Fruit fly (Drosophila melanogaster) whole organism, embryonic: Measurements from ENCODE around the gene SMC5.

ENCODE experiments used
- Antp ChIP-seq: fragments of 200-800 bp; sonication (Bioruptor generic); optimal IDR thresholded peaks from 3 replicates; lab custom pipeline; 2016; ENCODE audit warnings: missing biosample characterization, missing genetic modification characterization
- Asciz ChIP-seq: fragments of 200-800 bp; sonication (Bioruptor generic); optimal IDR thresholded peaks from 2 replicates; lab custom pipeline; 2017; ENCODE audit warnings: missing biosample characterization, mild to moderate bottlenecking, missing genetic modification characterization, missing genetic modification reagents
- Atf6 ChIP-seq: fragments of 200-800 bp; sonication (Bioruptor generic); IDR thresholded peaks from 2 replicates; pipeline ENCODE4 v1.3.6; 2022; ENCODE audit warnings: missing biosample characterization, missing genetic modification characterization
- Bgb ChIP-seq: fragments of 200-800 bp; sonication (Bioruptor generic); IDR thresholded peaks from 2 replicates; pipeline ENCODE4 v1.3.6; 2022; ENCODE audit warnings: missing biosample characterization, missing genetic modification characterization; ENCODE audit not compliant: partially characterized antibody
- CG10959 ChIP-seq: fragments of 200-800 bp; sonication (Bioruptor generic); IDR thresholded peaks from 2 replicates; pipeline ENCODE4 v1.3.6; 2022; ENCODE audit warnings: missing biosample characterization, missing genetic modification characterization
- CG12391 ChIP-seq: fragments of 200-800 bp; sonication (Bioruptor generic); optimal IDR thresholded peaks from 3 replicates; lab custom pipeline; 2018; ENCODE audit warnings: missing biosample characterization, mild to moderate bottlenecking, missing genetic modification characterization, moderate library complexity
- CG13287 ChIP-seq: fragments of 200-800 bp; sonication (Bioruptor generic); IDR thresholded peaks from 2 replicates; pipeline ENCODE4 v1.3.6; 2022; ENCODE audit warnings: missing biosample characterization, missing genetic modification characterization; ENCODE audit not compliant: partially characterized antibody
- CG14441 ChIP-seq: fragments of 200-800 bp; sonication (Bioruptor generic); IDR thresholded peaks from 2 replicates; pipeline ENCODE4 v1.3.6; 2022; ENCODE audit warnings: missing biosample characterization, missing genetic modification characterization
- CG14667 ChIP-seq: fragments of 200-800 bp; sonication (Bioruptor generic); IDR thresholded peaks from 2 replicates; pipeline ENCODE4 v1.3.6; 2022; ENCODE audit warnings: missing biosample characterization, missing genetic modification characterization
- CG14710 ChIP-seq: fragments of 200-800 bp; sonication (Bioruptor generic); optimal IDR thresholded peaks from 3 replicates; lab custom pipeline; 2019; ENCODE audit warnings: missing biosample characterization, mild to moderate bottlenecking, missing genetic modification characterization, moderate library complexity
- CG14860 ChIP-seq: fragments of 200-800 bp; sonication (Bioruptor generic); IDR thresholded peaks from 3 replicates; pipeline ENCODE4 v1.3.6; 2022; ENCODE audit warnings: missing biosample characterization, missing genetic modification characterization; ENCODE audit not compliant: partially characterized antibody
- CG14965 ChIP-seq: fragments of 200-800 bp; sonication (Bioruptor generic); optimal IDR thresholded peaks from 2 replicates; lab custom pipeline; 2016; ENCODE audit warnings: missing biosample characterization, missing genetic modification characterization, borderline replicate concordance
- CG1647 ChIP-seq: fragments of 200-800 bp; sonication (Bioruptor generic); optimal IDR thresholded peaks from 3 replicates; lab custom pipeline; 2016; ENCODE audit warnings: missing biosample characterization, missing genetic modification characterization
- CG17328 ChIP-seq: fragments of 200-800 bp; sonication (Bioruptor generic); IDR thresholded peaks from 2 replicates; pipeline ENCODE4 v1.3.6; 2022; ENCODE audit warnings: missing biosample characterization, missing genetic modification characterization
- CG33213 ChIP-seq: fragments of 200-800 bp; sonication (Bioruptor generic); optimal IDR thresholded peaks from 3 replicates; lab custom pipeline; 2016; ENCODE audit warnings: missing biosample characterization, missing genetic modification characterization
- CG3407 ChIP-seq: fragments of 200-800 bp; sonication (Bioruptor generic); optimal IDR thresholded peaks from 2 replicates; lab custom pipeline; 2018; ENCODE audit warnings: missing biosample characterization, mild to moderate bottlenecking, missing genetic modification characterization
- CG4328 ChIP-seq: fragments of 200-800 bp; sonication (Bioruptor generic); optimal IDR thresholded peaks from 3 replicates; lab custom pipeline; 2017; ENCODE audit warnings: missing biosample characterization, missing genetic modification reagents, missing genetic modification characterization
- CG4617 ChIP-seq: fragments of 200-800 bp; sonication (Bioruptor generic); optimal IDR thresholded peaks from 3 replicates; lab custom pipeline; 2016; ENCODE audit warnings: missing biosample characterization, missing genetic modification characterization, borderline replicate concordance
- Dip2 ChIP-seq: fragments of 200-800 bp; sonication (Bioruptor generic); IDR thresholded peaks from 2 replicates; pipeline ENCODE4 v1.3.6; 2022; ENCODE audit warnings: missing biosample characterization, missing genetic modification characterization
- Dll ChIP-seq: fragments of 200-800 bp; sonication (Bioruptor generic); IDR thresholded peaks from 4 replicates; pipeline ENCODE4 v1.3.6; 2022; ENCODE audit warnings: missing biosample characterization, missing genetic modification characterization; ENCODE audit not compliant: partially characterized antibody
- E2f2 ChIP-seq: fragments of 200-800 bp; sonication (Bioruptor generic); IDR thresholded peaks from 2 replicates; pipeline ENCODE4 v1.3.6; 2022; ENCODE audit warnings: missing biosample characterization, missing genetic modification characterization
- Fer2 ChIP-seq: fragments of 200-800 bp; sonication (Bioruptor generic); optimal IDR thresholded peaks from 2 replicates; lab custom pipeline; 2018; ENCODE audit warnings: missing biosample characterization, mild to moderate bottlenecking, missing genetic modification characterization, moderate library complexity
- HLH4C ChIP-seq: fragments of 200-800 bp; sonication (Bioruptor generic); IDR thresholded peaks from 3 replicates; pipeline ENCODE4 v1.3.6; 2022; ENCODE audit warnings: missing biosample characterization, missing genetic modification characterization; ENCODE audit not compliant: partially characterized antibody
- Hand ChIP-seq: fragments of 200-800 bp; sonication (Bioruptor generic); optimal IDR thresholded peaks from 2 replicates; lab custom pipeline; 2017; ENCODE audit warnings: mild to moderate bottlenecking, missing biosample characterization, missing genetic modification reagents, missing genetic modification characterization
- HmgZ ChIP-seq: fragments of 200-800 bp; sonication (Bioruptor generic); optimal IDR thresholded peaks from 2 replicates; lab custom pipeline; 2018; ENCODE audit warnings: missing biosample characterization, mild to moderate bottlenecking, missing genetic modification characterization
- MBD-R2 ChIP-seq: fragments of 200-800 bp; sonication (Bioruptor generic); IDR thresholded peaks from 2 replicates; pipeline ENCODE4 v1.3.6; 2022; ENCODE audit warnings: missing biosample characterization, missing genetic modification characterization
- MESR4 ChIP-seq: fragments of 200-800 bp; sonication (Bioruptor generic); optimal IDR thresholded peaks from 2 replicates; lab custom pipeline; 2018; ENCODE audit warnings: missing biosample characterization, mild to moderate bottlenecking, missing genetic modification characterization, moderate library complexity
- Mad ChIP-seq: fragments of 200-800 bp; sonication (Bioruptor generic); optimal IDR thresholded peaks from 2 replicates; lab custom pipeline; 2016; ENCODE audit warnings: missing biosample characterization, missing genetic modification characterization
- Myb ChIP-seq: fragments of 200-800 bp; sonication (Bioruptor generic); optimal IDR thresholded peaks from 2 replicates; lab custom pipeline; 2016; ENCODE audit warnings: missing biosample characterization, missing genetic modification characterization
- Opbp ChIP-seq: fragments of 200-800 bp; sonication (Bioruptor generic); IDR thresholded peaks from 3 replicates; pipeline ENCODE4 v1.3.6; 2022; ENCODE audit warnings: missing biosample characterization, missing genetic modification characterization; ENCODE audit not compliant: partially characterized antibody
- Pdp1 ChIP-seq, 2 experiments: fragments of 200-800 bp; sonication (Bioruptor generic); optimal IDR thresholded peaks; 3 replicates each; lab custom pipeline; 2016; ENCODE audit warnings: missing biosample characterization in 2 of 2, missing genetic modification characterization in 2 of 2, mild to moderate bottlenecking in 1 of 2, moderate library complexity in 1 of 2
- Scr ChIP-seq: fragments of 200-800 bp; sonication (Bioruptor generic); IDR thresholded peaks from 2 replicates; pipeline ENCODE4 v1.3.6; 2022; ENCODE audit warnings: missing biosample characterization, missing genetic modification characterization; ENCODE audit not compliant: partially characterized antibody
- Sox100B ChIP-seq: fragments of 200-800 bp; sonication (Bioruptor generic); optimal IDR thresholded peaks from 3 replicates; lab custom pipeline; 2018; ENCODE audit warnings: missing biosample characterization, mild to moderate bottlenecking, missing genetic modification characterization
- Sry-δ ChIP-seq: fragments of 200-800 bp; sonication (Bioruptor generic); optimal IDR thresholded peaks from 2 replicates; lab custom pipeline; 2016; ENCODE audit warnings: missing biosample characterization, missing genetic modification characterization
- crp ChIP-seq, 2 experiments: fragments of 200-800 bp; sonication (Bioruptor generic); optimal IDR thresholded peaks; 2 replicates in 1 of 2; 3 replicates in 1 of 2; lab custom pipeline; 2017; ENCODE audit warnings: missing biosample characterization in 2 of 2, missing genetic modification characterization in 2 of 2, mild to moderate bottlenecking in 1 of 2, moderate library complexity in 1 of 2
- gem ChIP-seq: fragments of 200-800 bp; sonication (Bioruptor generic); optimal IDR thresholded peaks from 2 replicates; lab custom pipeline; 2019; ENCODE audit warnings: missing biosample characterization, mild to moderate bottlenecking, missing genetic modification characterization, moderate library complexity
- gro ChIP-seq: fragments of 200-800 bp; sonication (Bioruptor generic); optimal IDR thresholded peaks from 2 replicates; lab custom pipeline; 2016; ENCODE audit warnings: missing biosample characterization, missing genetic modification characterization
- h ChIP-seq: fragments of >200 bp; optimal IDR thresholded peaks from 2 replicates; lab custom pipeline; 2017
- knrl ChIP-seq: fragments of 200-800 bp; sonication (Bioruptor generic); IDR thresholded peaks from 3 replicates; pipeline ENCODE4 v1.3.6; 2022; ENCODE audit warnings: missing biosample characterization, missing genetic modification characterization; ENCODE audit not compliant: partially characterized antibody
- lbe ChIP-seq: fragments of 200-800 bp; sonication (Bioruptor generic); optimal IDR thresholded peaks from 2 replicates; lab custom pipeline; 2016; ENCODE audit warnings: missing biosample characterization, mild to moderate bottlenecking, missing genetic modification characterization
- luna ChIP-seq: fragments of 200-800 bp; sonication (Bioruptor generic); optimal IDR thresholded peaks from 2 replicates; lab custom pipeline; 2016; ENCODE audit warnings: missing biosample characterization, missing genetic modification characterization
- otp ChIP-seq: fragments of 200-800 bp; sonication (Bioruptor generic); IDR thresholded peaks from 3 replicates; pipeline ENCODE4, ENCODE4 v1.3.6; 2022; ENCODE audit warnings: missing biosample characterization, missing genetic modification characterization
- pb ChIP-seq: fragments of 200-800 bp; sonication (Bioruptor generic); optimal IDR thresholded peaks from 3 replicates; lab custom pipeline; 2016; ENCODE audit warnings: missing biosample characterization, missing genetic modification characterization
- pfk ChIP-seq: fragments of 200-800 bp; sonication (Bioruptor generic); optimal IDR thresholded peaks from 2 replicates; lab custom pipeline; 2018; ENCODE audit warnings: missing biosample characterization, mild to moderate bottlenecking, missing genetic modification characterization, moderate library complexity
- rib ChIP-seq: fragments of 200-800 bp; sonication (Bioruptor generic); IDR thresholded peaks from 2 replicates; pipeline ENCODE4 v1.3.6; 2022; ENCODE audit warnings: missing biosample characterization, missing genetic modification characterization
- so ChIP-seq: fragments of 200-800 bp; sonication (Bioruptor generic); IDR thresholded peaks from 3 replicates; pipeline ENCODE4 v1.3.6; 2022; ENCODE audit warnings: missing biosample characterization, missing genetic modification characterization
- sqz ChIP-seq: fragments of 200-800 bp; sonication (Bioruptor generic); optimal IDR thresholded peaks from 3 replicates; lab custom pipeline; 2018; ENCODE audit warnings: missing biosample characterization, mild to moderate bottlenecking, missing genetic modification characterization
- toy ChIP-seq: fragments of 200-800 bp; sonication (Bioruptor generic); IDR thresholded peaks from 2 replicates; pipeline ENCODE4 v1.3.6; 2022; ENCODE audit warnings: missing biosample characterization, missing genetic modification characterization
- unc-4 ChIP-seq: fragments of 200-800 bp; sonication (Bioruptor generic); IDR thresholded peaks from 2 replicates; pipeline ENCODE4 v1.3.6; 2022; ENCODE audit warnings: missing biosample characterization, missing genetic modification characterization; ENCODE audit not compliant: partially characterized antibody
- zen2 ChIP-seq: fragments of 200-800 bp; sonication (Bioruptor generic); IDR thresholded peaks from 3 replicates; pipeline ENCODE4 v1.3.6; 2022; ENCODE audit warnings: missing biosample characterization, missing genetic modification characterization; ENCODE audit not compliant: partially characterized antibody

The SMC5 gene

dm6 chr3L:21554752-21555151, 14.2 kb upstream of the SMC5 start, which contains the start of gene Wnk (continued):
- TF ChIP-seq crp (GFP tag; optimal IDR thresholded peaks at IDR 0.05; lab: Kevin White, UChicago) (no peak), toy (no peak), Atf6 (no peak), otp (GFP tag; lab: Robert Waterston, UW) (no peak), h (lab: Kevin White, UChicago) (no peak), so (GFP tag; lab: Robert Waterston, UW) (no peak), CG14441 (GFP tag; lab: Robert Waterston, UW) (no peak), Hand (GFP tag; lab: Kevin White, UChicago) (no peak), CG12391 (tag; lab: Kevin White, UChicago) (no peak), Antp (GFP tag; lab: Kevin White, UChicago) (no peak), Mad (no peak), MBD-R2 (GFP tag; lab: Robert Waterston, UW) (peak; percentile 57; the same call in 1 of the 2 replicates), Sry-δ (peak; percentile 67), CG14860 (GFP tag; lab: Robert Waterston, UW) (peak; percentile 72), CG33213 (GFP tag; lab: Kevin White, UChicago) (no peak), unc-4 (peak; percentile 81), pb (GFP tag; lab: Kevin White, UChicago) (no peak), CG17328 (GFP tag; lab: Robert Waterston, UW) (no peak), CG14667 (GFP tag; lab: Robert Waterston, UW) (no peak), Opbp (GFP tag; lab: Robert Waterston, UW) (peak; percentile 83), E2f2 (peak; percentile 30; the same call in 1 of the 2 replicates), Fer2 (tag; lab: Kevin White, UChicago) (no peak), CG14710 (tag; lab: Kevin White, UChicago) (no peak), luna (no peak), Pdp1 (GFP tag; optimal IDR thresholded peaks at IDR 0.05; lab: Kevin White, UChicago) (peak in 1 of 2 experiments; percentile 100), Bgb (GFP tag; lab: Robert Waterston, UW) (peak; percentile 86), CG3407 (GFP tag; lab: Kevin White, UChicago) (no peak), HLH4C (peak; percentile 74), Dip2 (GFP tag; lab: Robert Waterston, UW) (no peak), CG4617 (GFP tag; lab: Kevin White, UChicago) (peak; percentile 62), Dll (peak; percentile 80), pfk (no peak), sqz (GFP tag; lab: Kevin White, UChicago) (no peak), Asciz (GFP tag; lab: Kevin White, UChicago) (no peak), knrl (peak; percentile 71), Sox100B (GFP tag; lab: Kevin White, UChicago) (no peak), Myb (GFP tag; lab: Kevin White, UChicago) (peak; percentile 93), CG10959 (GFP tag; lab: Robert Waterston, UW) (no peak), HmgZ (peak; percentile 30), rib (GFP tag; lab: Robert Waterston, UW) (no peak), gem (tag; lab: Kevin White, UChicago) (no peak), CG4328 (no peak), MESR4 (peak; percentile 89), Scr (GFP tag; lab: Robert Waterston, UW) (peak; percentile 73), zen2 (GFP tag; lab: Robert Waterston, UW) (peak; percentile 68), CG13287 (GFP tag; lab: Robert Waterston, UW) (peak; percentile 85), gro (GFP tag; lab: Kevin White, UChicago) (no peak), CG1647 (GFP tag; lab: Kevin White, UChicago) (no peak), lbe (no peak), CG14965 (no peak)
